Worm (Caenorhabditis elegans): ENCODE measurements around the gene srx-77.

- no peak for TF ChIP-seq pes-1 (GFP tag; IDR thresholded peaks at IDR 0.05)
- TF ChIP-seq tra-4 (tag; optimal IDR thresholded peaks at IDR 0.05) = no peak
- no peak for TF ChIP-seq flt-1 (GFP tag; IDR thresholded peaks at IDR 0.05)
- no peak for TF ChIP-seq ceh-36 (tag; optimal IDR thresholded peaks at IDR 0.05)
- TF ChIP-seq hnd-1 (tag; optimal IDR thresholded peaks at IDR 0.05) = no peak
Observed at ce11 chrV:4640501-4641150, 27.9 kb downstream of the srx-77 start.

Measured in whole organism, early embryonic.